Worm (Caenorhabditis elegans): Measurements from ENCODE around the gene fbxb-46.

- TF ChIP-seq lsy-2 (tag; optimal IDR thresholded peaks at IDR 0.05) (no peak), aha-1 (tag; optimal IDR thresholded peaks at IDR 0.05) (no peak), blmp-1 (tag; optimal IDR thresholded peaks at IDR 0.05) (no peak), pqm-1 (tag; optimal IDR thresholded peaks at IDR 0.05) (no peak)
These were observed 49.0 kb downstream of the fbxb-46 start for ce11 chrII:1521956-1522355.
